Worm (Caenorhabditis elegans) whole organism, midembryonic: ENCODE data around the gene srg-67.

Experiments used
- T22C8.4 ChIP-seq: fragments of 200-800 bp; sonication (Bioruptor generic); IDR thresholded peaks from 2 replicates; pipeline ENCODE4 v1.3.6; 2022; ENCODE audit warnings: missing genetic modification characterization, missing compliant biosample characterization
- cog-1 ChIP-seq: sonication (generic microtip); optimal IDR thresholded peaks from 2 replicates; lab custom pipeline; 2016; ENCODE audit warnings: missing genetic modification characterization, missing compliant biosample characterization
- flt-1 ChIP-seq: fragments of 200-800 bp; sonication (Bioruptor generic); IDR thresholded peaks from 2 replicates; pipeline ENCODE4 v1.3.6; 2022; ENCODE audit warnings: missing genetic modification characterization, missing compliant biosample characterization
- med-1 ChIP-seq: sonication (generic microtip); optimal IDR thresholded peaks from 2 replicates; lab custom pipeline; 2017; ENCODE audit warnings: missing genetic modification characterization, mild to moderate bottlenecking, missing compliant biosample characterization, antibody characterized with exemption, missing genetic modification reagents; ENCODE audit not compliant: insufficient read depth
- ref-1 ChIP-seq: fragments of 200-800 bp; sonication (Bioruptor generic); conservative IDR thresholded peaks from 2 replicates; pipeline ENCODE4 v1.3.6; 2022; ENCODE audit warnings: missing genetic modification reagents, missing genetic modification characterization, missing compliant biosample characterization
- tab-1 ChIP-seq: fragments of 200-800 bp; sonication (Bioruptor generic); IDR thresholded peaks from 2 replicates; pipeline ENCODE4 v1.3.6; 2022; ENCODE audit warnings: missing genetic modification characterization, missing compliant biosample characterization
- ztf-29 ChIP-seq: fragments of 200-800 bp; sonication (Bioruptor generic); IDR thresholded peaks from 2 replicates; pipeline ENCODE4 v1.3.6; 2022; ENCODE audit warnings: missing genetic modification reagents, missing genetic modification characterization, missing compliant biosample characterization

ce11 chrV:5502701-5503100, 39.9 kb upstream of the srg-67 start:
- TF ChIP-seq tab-1 (GFP tag; lab: Robert Waterston, UW): no peak
- no peak for TF ChIP-seq T22C8.4 (GFP tag; lab: Robert Waterston, UW)
- TF ChIP-seq ztf-29 (GFP tag; lab: Robert Waterston, UW): no peak
- no peak for TF ChIP-seq med-1 (GFP tag; lab: Kevin White, UChicago)
- no peak for TF ChIP-seq flt-1
- TF ChIP-seq ref-1 (GFP tag; lab: Robert Waterston, UW): no peak
- no peak for TF ChIP-seq cog-1
